Fruit fly (Drosophila melanogaster) whole organism, pupa: Measurements from ENCODE around the gene Sqor.

ENCODE experiments used
- CG14655 ChIP-seq: fragments of 200-800 bp; sonication (Bioruptor generic); optimal IDR thresholded peaks from 3 replicates; lab custom pipeline; 2017; ENCODE audit warnings: mild to moderate bottlenecking, missing biosample characterization, missing genetic modification reagents, missing genetic modification characterization
- CG17806 ChIP-seq: fragments of 200-800 bp; sonication (Bioruptor generic); optimal IDR thresholded peaks from 2 replicates; lab custom pipeline; 2018; ENCODE audit warnings: missing biosample characterization, mild to moderate bottlenecking, missing genetic modification characterization, moderate library complexity
- CG32121 ChIP-seq: fragments of 200-800 bp; sonication (Bioruptor generic); IDR thresholded peaks from 2 replicates; pipeline ENCODE4 v1.3.6; 2022; ENCODE audit warnings: missing biosample characterization, missing genetic modification characterization
- CG8159 ChIP-seq: fragments of 200-800 bp; sonication (Bioruptor generic); optimal IDR thresholded peaks from 3 replicates; lab custom pipeline; 2018; ENCODE audit warnings: missing biosample characterization, mild to moderate bottlenecking, missing genetic modification characterization, moderate library complexity
- CG8301 ChIP-seq: fragments of 200-800 bp; sonication (Bioruptor generic); optimal IDR thresholded peaks from 2 replicates; lab custom pipeline; 2018; ENCODE audit warnings: missing biosample characterization, mild to moderate bottlenecking, missing genetic modification characterization
- CG9948 ChIP-seq: fragments of 200-800 bp; sonication (Bioruptor generic); optimal IDR thresholded peaks from 2 replicates; lab custom pipeline; 2018; ENCODE audit warnings: missing biosample characterization, mild to moderate bottlenecking, missing genetic modification characterization, moderate library complexity
- Pif1B ChIP-seq: fragments of 200-800 bp; sonication (Bioruptor generic); optimal IDR thresholded peaks from 3 replicates; lab custom pipeline; 2016; ENCODE audit warnings: missing biosample characterization, missing genetic modification characterization

- no peak for TF ChIP-seq CG8159 (tag; lab: Kevin White, UChicago)
- no peak for TF ChIP-seq Pif1B (GFP tag; lab: Kevin White, UChicago)
- TF ChIP-seq CG8301 (tag; lab: Kevin White, UChicago) = no peak
- no peak for TF ChIP-seq CG14655 (GFP tag; lab: Kevin White, UChicago)
- no peak for TF ChIP-seq CG9948
- TF ChIP-seq CG32121 = no peak
- TF ChIP-seq CG17806 (tag; lab: Kevin White, UChicago) = no peak
Measured at dm6 chr3L:4272167-4272773, 32.3 kb downstream of the Sqor start.
